Fruit fly (Drosophila melanogaster) whole organism, embryonic: ENCODE measurements around the gene Bili.

ENCODE experiments used
- Ada2b ChIP-seq: fragments of 200-800 bp; sonication (Bioruptor generic); IDR thresholded peaks from 2 replicates; pipeline ENCODE4 v1.3.6; 2022; ENCODE audit warnings: missing biosample characterization, missing genetic modification characterization
- CG10959 ChIP-seq: fragments of 200-800 bp; sonication (Bioruptor generic); IDR thresholded peaks from 2 replicates; pipeline ENCODE4 v1.3.6; 2022; ENCODE audit warnings: missing biosample characterization, missing genetic modification characterization
- CG10979 ChIP-seq: fragments of 200-800 bp; sonication (Bioruptor generic); optimal IDR thresholded peaks from 2 replicates; lab custom pipeline; 2018; ENCODE audit warnings: missing biosample characterization, mild to moderate bottlenecking, missing genetic modification characterization, moderate library complexity
- CG12155 ChIP-seq: fragments of 200-800 bp; sonication (Bioruptor generic); optimal IDR thresholded peaks from 3 replicates; lab custom pipeline; 2016; ENCODE audit warnings: missing biosample characterization, missing genetic modification characterization
- CG14710 ChIP-seq: fragments of 200-800 bp; sonication (Bioruptor generic); optimal IDR thresholded peaks from 3 replicates; lab custom pipeline; 2019; ENCODE audit warnings: missing biosample characterization, mild to moderate bottlenecking, missing genetic modification characterization, moderate library complexity
- CG14860 ChIP-seq: fragments of 200-800 bp; sonication (Bioruptor generic); IDR thresholded peaks from 3 replicates; pipeline ENCODE4 v1.3.6; 2022; ENCODE audit warnings: missing biosample characterization, missing genetic modification characterization; ENCODE audit not compliant: partially characterized antibody
- CG17361 ChIP-seq: fragments of 200-800 bp; sonication (Bioruptor generic); IDR thresholded peaks from 3 replicates; pipeline ENCODE4 v1.3.6; 2022; ENCODE audit warnings: missing biosample characterization, missing genetic modification characterization
- CG17385 ChIP-seq: fragments of 200-800 bp; sonication (Bioruptor generic); optimal IDR thresholded peaks from 3 replicates; lab custom pipeline; 2018; ENCODE audit warnings: missing biosample characterization, mild to moderate bottlenecking, missing genetic modification characterization
- CG2120 ChIP-seq: fragments of 200-800 bp; sonication (Bioruptor generic); optimal IDR thresholded peaks from 3 replicates; lab custom pipeline; 2016; ENCODE audit warnings: missing biosample characterization, missing genetic modification characterization
- CG4328 ChIP-seq: fragments of 200-800 bp; sonication (Bioruptor generic); optimal IDR thresholded peaks from 3 replicates; lab custom pipeline; 2017; ENCODE audit warnings: missing biosample characterization, missing genetic modification reagents, missing genetic modification characterization
- CG6689 ChIP-seq: fragments of 200-800 bp; sonication (Bioruptor generic); IDR thresholded peaks from 2 replicates; pipeline ENCODE4 v1.3.6; 2022; ENCODE audit warnings: missing biosample characterization, missing genetic modification characterization
- CG6765 ChIP-seq: fragments of 200-800 bp; sonication (Bioruptor generic); optimal IDR thresholded peaks from 3 replicates; lab custom pipeline; 2017; ENCODE audit warnings: missing biosample characterization, mild to moderate bottlenecking, missing genetic modification characterization
- CG7357 ChIP-seq: fragments of 200-800 bp; sonication (Bioruptor generic); IDR thresholded peaks from 3 replicates; pipeline ENCODE4 v1.3.6; 2022; ENCODE audit warnings: missing biosample characterization, missing genetic modification characterization
- CG7987 ChIP-seq: fragments of 200-800 bp; sonication (Bioruptor generic); optimal IDR thresholded peaks from 2 replicates; lab custom pipeline; 2018; ENCODE audit warnings: missing biosample characterization, mild to moderate bottlenecking, missing genetic modification characterization, moderate library complexity
- CG8290 ChIP-seq, 3 experiments: fragments of 200-800 bp; sonication (Bioruptor generic); optimal IDR thresholded peaks; 2 replicates each; lab custom pipeline; 2016 to 2019; ENCODE audit warnings: missing biosample characterization in 3 of 3, missing genetic modification characterization in 3 of 3, mild to moderate bottlenecking in 2 of 3, moderate library complexity in 1 of 3
- CG9609 ChIP-seq: fragments of 200-800 bp; sonication (Bioruptor generic); optimal IDR thresholded peaks from 3 replicates; lab custom pipeline; 2016; ENCODE audit warnings: missing biosample characterization, missing genetic modification characterization
- CG9727 ChIP-seq: fragments of 200-800 bp; sonication (Bioruptor generic); optimal IDR thresholded peaks from 3 replicates; lab custom pipeline; 2017; ENCODE audit warnings: missing biosample characterization, mild to moderate bottlenecking, missing genetic modification characterization
- CHES-1-like ChIP-seq: fragments of 200-800 bp; sonication (Bioruptor generic); optimal IDR thresholded peaks from 2 replicates; lab custom pipeline; 2016; ENCODE audit warnings: missing biosample characterization, missing genetic modification characterization
- CrebB ChIP-seq: fragments of 200-800 bp; sonication (Bioruptor generic); optimal IDR thresholded peaks from 3 replicates; lab custom pipeline; 2018; ENCODE audit warnings: missing biosample characterization, mild to moderate bottlenecking, missing genetic modification characterization
- Deaf1 ChIP-seq: fragments of 200-800 bp; optimal IDR thresholded peaks from 3 replicates; lab custom pipeline; 2019; ENCODE audit warnings: missing biosample characterization, mild to moderate bottlenecking, missing genetic modification characterization, moderate library complexity
- Doc3 ChIP-seq: fragments of 200-800 bp; sonication (Bioruptor generic); IDR thresholded peaks from 3 replicates; pipeline ENCODE4 v1.3.6; 2022; ENCODE audit warnings: missing biosample characterization, missing genetic modification characterization; ENCODE audit not compliant: partially characterized antibody
- Ets65A ChIP-seq: fragments of 200-800 bp; sonication (Bioruptor generic); peaks from one replicate; lab custom pipeline; 2016; ENCODE audit warnings: missing biosample characterization, missing genetic modification characterization
- Gsc ChIP-seq: fragments of 200-800 bp; sonication (Bioruptor generic); IDR thresholded peaks from 2 replicates; pipeline ENCODE4 v1.3.6; 2022; ENCODE audit warnings: missing biosample characterization, missing genetic modification characterization
- Hey ChIP-seq: fragments of 200-800 bp; sonication (Bioruptor generic); optimal IDR thresholded peaks from 3 replicates; lab custom pipeline; 2018; ENCODE audit warnings: missing biosample characterization, mild to moderate bottlenecking, missing genetic modification characterization
- HmgZ ChIP-seq: fragments of 200-800 bp; sonication (Bioruptor generic); optimal IDR thresholded peaks from 2 replicates; lab custom pipeline; 2018; ENCODE audit warnings: missing biosample characterization, mild to moderate bottlenecking, missing genetic modification characterization
- MTF-1 ChIP-seq: fragments of 200-800 bp; sonication (Bioruptor generic); optimal IDR thresholded peaks from 2 replicates; lab custom pipeline; 2018; ENCODE audit warnings: missing biosample characterization, mild to moderate bottlenecking, missing genetic modification characterization, borderline replicate concordance
- Mrtf ChIP-seq: fragments of 200-800 bp; sonication (Bioruptor generic); IDR thresholded peaks from 3 replicates; pipeline ENCODE4 v1.3.6; 2022; ENCODE audit warnings: missing biosample characterization, missing genetic modification characterization
- Oli ChIP-seq: fragments of 200-800 bp; sonication (Bioruptor generic); optimal IDR thresholded peaks from 2 replicates; lab custom pipeline; 2018; ENCODE audit warnings: missing biosample characterization, mild to moderate bottlenecking, missing genetic modification characterization, moderate library complexity
- Sry-β ChIP-seq: fragments of 200-800 bp; sonication (Bioruptor generic); optimal IDR thresholded peaks from 2 replicates; lab custom pipeline; 2018; ENCODE audit warnings: missing biosample characterization, mild to moderate bottlenecking, missing genetic modification characterization, moderate library complexity
- Ssrp ChIP-seq: fragments of 200-800 bp; sonication (Bioruptor generic); optimal IDR thresholded peaks from 2 replicates; lab custom pipeline; 2018; ENCODE audit warnings: missing biosample characterization, mild to moderate bottlenecking, missing genetic modification characterization, moderate library complexity
- abd-A ChIP-seq: fragments of 200-800 bp; sonication (Bioruptor generic); optimal IDR thresholded peaks from 3 replicates; lab custom pipeline; 2019; ENCODE audit warnings: missing biosample characterization, mild to moderate bottlenecking, missing genetic modification characterization, moderate library complexity
- al ChIP-seq: fragments of 200-800 bp; sonication (Bioruptor generic); IDR thresholded peaks from 2 replicates; pipeline ENCODE4 v1.3.6; 2022; ENCODE audit warnings: missing biosample characterization, missing genetic modification characterization
- br ChIP-seq: fragments of >200 bp; optimal IDR thresholded peaks from 2 replicates; lab custom pipeline; 2017
- crol ChIP-seq: fragments of 200-800 bp; sonication (Bioruptor generic); IDR thresholded peaks from 2 replicates; pipeline ENCODE4 v1.3.6; 2022; ENCODE audit warnings: missing biosample characterization, missing genetic modification characterization
- da ChIP-seq: fragments of 200-800 bp; sonication (Bioruptor generic); optimal IDR thresholded peaks from 2 replicates; lab custom pipeline; 2016; ENCODE audit warnings: missing biosample characterization, missing genetic modification characterization
- esg ChIP-seq: fragments of 200-800 bp; sonication (Bioruptor generic); conservative IDR thresholded peaks from 2 replicates; pipeline ENCODE4 v1.3.6; 2022; ENCODE audit warnings: missing biosample characterization, missing genetic modification characterization
- gem ChIP-seq: fragments of 200-800 bp; sonication (Bioruptor generic); optimal IDR thresholded peaks from 2 replicates; lab custom pipeline; 2019; ENCODE audit warnings: missing biosample characterization, mild to moderate bottlenecking, missing genetic modification characterization, moderate library complexity
- hb ChIP-seq: fragments of 200-800 bp; sonication (Bioruptor generic); IDR thresholded peaks from 3 replicates; pipeline ENCODE4 v1.3.6; 2022; ENCODE audit warnings: missing biosample characterization, missing genetic modification characterization; ENCODE audit not compliant: partially characterized antibody
- jing ChIP-seq: fragments of 200-800 bp; sonication (Bioruptor generic); optimal IDR thresholded peaks from 2 replicates; lab custom pipeline; 2018; ENCODE audit warnings: missing biosample characterization, mild to moderate bottlenecking, missing genetic modification characterization
- pfk ChIP-seq: fragments of 200-800 bp; sonication (Bioruptor generic); optimal IDR thresholded peaks from 2 replicates; lab custom pipeline; 2018; ENCODE audit warnings: missing biosample characterization, mild to moderate bottlenecking, missing genetic modification characterization, moderate library complexity
- pita ChIP-seq: fragments of 200-800 bp; sonication (Bioruptor generic); optimal IDR thresholded peaks from 2 replicates; lab custom pipeline; 2017; ENCODE audit warnings: missing biosample characterization, mild to moderate bottlenecking, missing genetic modification characterization
- prd ChIP-seq, 3 experiments: fragments of >200 bp in 2 of 3; fragments of 200-800 bp in 1 of 3; sonication (Bioruptor generic) in 1 of 3; optimal IDR thresholded peaks in 2 of 3; IDR thresholded peaks in 1 of 3; 2 replicates in 2 of 3; 3 replicates in 1 of 3; pipeline versions ENCODE4 v1.3.6 to Lab custom; 2017 to 2022; ENCODE audit warnings: missing biosample characterization in 1 of 3, missing genetic modification characterization in 1 of 3
- pros ChIP-seq: fragments of 200-800 bp; sonication (Bioruptor generic); optimal IDR thresholded peaks from 3 replicates; lab custom pipeline; 2019; ENCODE audit warnings: missing biosample characterization, mild to moderate bottlenecking, missing genetic modification characterization, moderate library complexity
- pzg ChIP-seq: fragments of 200-800 bp; sonication (Bioruptor generic); optimal IDR thresholded peaks from 3 replicates; lab custom pipeline; 2018; ENCODE audit warnings: missing biosample characterization, mild to moderate bottlenecking, missing genetic modification characterization, moderate library complexity
- tin ChIP-seq: fragments of 200-800 bp; sonication (Bioruptor generic); optimal IDR thresholded peaks from 3 replicates; lab custom pipeline; 2016; ENCODE audit warnings: missing biosample characterization, missing genetic modification characterization
- trem ChIP-seq: fragments of 200-800 bp; optimal IDR thresholded peaks from 3 replicates; lab custom pipeline; 2019; ENCODE audit warnings: missing biosample characterization, mild to moderate bottlenecking, missing genetic modification characterization, moderate library complexity
- wor ChIP-seq: fragments of 200-800 bp; sonication (Bioruptor generic); IDR thresholded peaks from 2 replicates; pipeline ENCODE4 v1.3.6; 2022; ENCODE audit warnings: missing biosample characterization, missing genetic modification characterization

The Bili gene

DNA sequence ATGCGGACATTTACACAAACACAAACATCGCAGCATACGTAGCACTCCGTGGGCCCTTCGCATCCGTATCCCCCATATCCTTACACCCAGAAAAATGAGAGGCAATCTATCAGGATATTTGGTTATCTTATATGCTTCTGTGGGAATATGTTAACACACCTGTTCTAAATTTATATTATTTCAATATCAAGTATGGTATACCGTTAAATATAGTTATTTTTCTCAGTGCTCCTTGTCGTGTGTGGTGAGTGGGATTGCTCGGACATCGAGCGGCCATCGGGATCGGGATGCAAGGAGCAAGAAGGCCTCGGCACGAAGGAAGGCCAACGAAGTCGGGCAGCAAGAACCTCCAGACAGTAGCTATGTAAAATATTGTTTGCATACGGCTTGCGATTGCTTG lies 30.4 kb downstream of the Bili start (continued):
- no peak for TF ChIP-seq CG8290 (GFP tag; optimal IDR thresholded peaks at IDR 0.05; lab: Kevin White, UChicago)
- TF ChIP-seq CG8290 (tag; optimal IDR thresholded peaks at IDR 0.05; lab: Kevin White, UChicago) = peak in 1 of 2 experiments; percentile 6
- TF ChIP-seq CG10959 = no peak
- TF ChIP-seq wor = no peak
- TF ChIP-seq CG2120 (GFP tag; lab: Kevin White, UChicago) = peak; percentile 9
- no peak for TF ChIP-seq CG12155 (GFP tag; lab: Kevin White, UChicago)
- TF ChIP-seq CG6689 (GFP tag; lab: Robert Waterston, UW) = no peak
- TF ChIP-seq CG7987 (GFP tag; lab: Kevin White, UChicago) = no peak
- no peak for TF ChIP-seq prd (optimal IDR thresholded peaks at IDR 0.05; lab: Kevin White, UChicago)
- no peak for TF ChIP-seq prd (GFP tag; IDR thresholded peaks at IDR 0.05; lab: Robert Waterston, UW)
- peak; percentile 66 for TF ChIP-seq Deaf1
- TF ChIP-seq pita (GFP tag; lab: Kevin White, UChicago) = no peak

DNA sequence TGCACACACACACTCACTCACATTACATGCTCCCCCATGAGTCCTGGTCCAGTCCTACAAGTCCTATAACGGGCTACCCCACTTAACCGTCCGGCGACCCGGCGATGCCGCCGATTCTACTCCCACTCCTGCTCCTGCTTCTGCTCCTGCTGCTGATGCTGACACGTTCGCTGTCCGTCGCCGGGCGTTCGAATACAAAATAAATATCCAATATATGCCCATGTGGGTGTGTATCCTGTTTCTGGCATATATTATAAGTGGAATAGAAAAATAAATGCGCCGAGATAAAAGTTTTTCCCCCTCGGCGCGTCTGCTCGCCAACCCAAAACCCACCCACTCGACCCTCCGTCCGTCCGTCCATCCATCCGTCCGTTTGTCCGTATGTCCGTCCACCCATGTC lies 35.7 kb downstream of the Bili start:
- TF ChIP-seq CG6765 = no peak
- TF ChIP-seq pros = peak; percentile 55
- TF ChIP-seq Ets65A (GFP tag; lab: Kevin White, UChicago) = peak; percentile 52
- TF ChIP-seq Hey (tag; lab: Kevin White, UChicago) = peak; percentile 34
- TF ChIP-seq Ada2b = no peak
- peak; percentile 77 for TF ChIP-seq abd-A (tag; lab: Kevin White, UChicago)
- no peak for TF ChIP-seq Doc3 (GFP tag; lab: Robert Waterston, UW)
- no peak for TF ChIP-seq CG9609 (GFP tag; lab: Kevin White, UChicago)
- TF ChIP-seq Sry-β (GFP tag; lab: Kevin White, UChicago) = no peak
- no peak for TF ChIP-seq trem (tag; lab: Kevin White, UChicago)
- TF ChIP-seq HmgZ = no peak
- no peak for TF ChIP-seq pzg
- no peak for TF ChIP-seq esg (GFP tag; lab: Robert Waterston, UW)
- TF ChIP-seq Ssrp (tag; lab: Kevin White, UChicago) = no peak
- no peak for TF ChIP-seq pfk (GFP tag; lab: Kevin White, UChicago)
- no peak for TF ChIP-seq CHES-1-like (GFP tag; lab: Kevin White, UChicago)
- peak; percentile 51 for TF ChIP-seq crol (GFP tag; lab: Robert Waterston, UW)

DNA sequence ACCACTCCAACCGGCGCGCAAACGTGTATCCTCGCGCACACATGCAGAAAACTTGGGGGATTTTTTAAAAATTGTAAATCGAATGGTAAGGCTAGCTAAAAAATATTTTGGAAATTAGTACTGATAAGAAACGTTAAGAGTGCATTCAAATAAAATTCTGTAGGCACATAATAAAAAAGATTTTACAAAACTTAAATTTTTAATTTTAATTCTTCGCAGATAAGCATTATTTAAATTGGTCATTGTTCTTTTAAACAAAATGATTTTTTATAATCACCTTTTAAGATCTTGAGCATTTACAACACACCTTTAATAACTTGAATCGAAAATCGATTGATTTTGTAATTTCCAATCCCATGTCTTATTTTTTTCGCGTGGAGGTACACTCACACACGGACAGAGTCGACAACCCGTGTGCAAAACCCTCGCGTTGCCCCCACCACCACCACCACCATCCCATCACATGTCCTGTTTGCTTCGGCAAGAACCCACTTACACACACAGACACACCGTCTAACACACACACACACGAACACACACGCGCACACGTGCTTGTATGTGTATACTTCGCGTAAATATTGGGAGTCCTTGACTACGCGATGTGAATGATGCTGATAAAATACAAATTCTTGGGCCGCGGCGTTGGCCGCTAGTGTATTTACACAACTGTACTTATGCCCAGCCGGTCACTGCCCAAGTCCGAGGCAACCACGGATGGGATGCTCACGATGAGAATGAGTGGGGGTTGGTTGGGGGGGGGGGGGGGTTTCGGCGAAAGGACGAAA lies 36.5 kb downstream of the Bili start:
- TF ChIP-seq CG10979 (tag; lab: Kevin White, UChicago) (peak; percentile 17), CG14860 (GFP tag; lab: Robert Waterston, UW) (no peak), CG17385 (GFP tag; lab: Kevin White, UChicago) (no peak), hb (GFP tag; lab: Robert Waterston, UW) (no peak), al (GFP tag; lab: Robert Waterston, UW) (no peak), MTF-1 (GFP tag; lab: Kevin White, UChicago) (no peak), Mrtf (GFP tag; lab: Robert Waterston, UW) (no peak), jing (GFP tag; lab: Kevin White, UChicago) (no peak), CG14710 (tag; lab: Kevin White, UChicago) (no peak), Gsc (GFP tag; lab: Robert Waterston, UW) (no peak), CG7357 (GFP tag; lab: Robert Waterston, UW) (no peak), pros (peak; percentile 54), CrebB (tag; lab: Kevin White, UChicago) (no peak), Oli (no peak), br (no peak), gem (tag; lab: Kevin White, UChicago) (peak; percentile 47), CG4328 (GFP tag; lab: Kevin White, UChicago) (no peak), tin (GFP tag; lab: Kevin White, UChicago) (no peak), CG9727 (GFP tag; lab: Kevin White, UChicago) (no peak), da (GFP tag; lab: Kevin White, UChicago) (no peak), CG2120 (GFP tag; lab: Kevin White, UChicago) (peak; percentile 10), CG17361 (GFP tag; lab: Robert Waterston, UW) (0 out of 3 replicates have a peak, but pooled peaks have one; percentile 33)
